Worm (Caenorhabditis elegans) whole organism, young adult: Measurements from ENCODE around the gene Y57G11A.5.

Experiments
- unc-62 ChIP-seq: fragments of 150-350 bp; optimal IDR thresholded peaks from 2 replicates; lab custom pipeline; 2014; ENCODE audit warnings: missing biosample characterization, missing genetic modification reagents, missing genetic modification characterization
- ztf-25 ChIP-seq: fragments of 200-800 bp; sonication (Bioruptor generic); IDR thresholded peaks from 2 replicates; pipeline ENCODE4 v1.3.6; 2022; ENCODE audit warnings: missing genetic modification reagents, missing genetic modification characterization, missing compliant biosample characterization

DNA sequence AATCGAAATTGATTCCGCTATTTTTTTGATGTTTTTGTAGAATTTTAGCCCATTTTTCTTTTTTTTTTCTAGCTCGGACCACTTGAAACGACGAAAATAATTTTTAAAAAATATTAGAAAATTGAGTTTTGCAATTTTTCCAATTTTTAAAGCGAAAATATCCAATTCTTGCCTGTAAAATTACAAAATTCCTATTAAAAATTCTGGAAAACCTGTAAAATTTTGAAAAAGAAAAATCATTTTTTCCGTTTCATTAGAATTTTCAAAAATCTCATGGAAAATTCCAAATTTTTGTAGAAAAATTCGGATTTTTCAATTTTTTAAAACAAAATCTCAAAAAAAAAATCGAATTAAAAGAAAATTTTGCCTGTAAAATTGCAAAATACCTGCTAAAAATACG is 43.3 kb downstream of the Y57G11A.5 start:
- no peak for TF ChIP-seq unc-62 (GFP tag; lab: Kevin White, UChicago)
- TF ChIP-seq ztf-25 (GFP tag; lab: Robert Waterston, UW), result no peak
